Worm (Caenorhabditis elegans): ENCODE measurements around the gene Y38C1BA.1.

The Y38C1BA.1 gene

DNA sequence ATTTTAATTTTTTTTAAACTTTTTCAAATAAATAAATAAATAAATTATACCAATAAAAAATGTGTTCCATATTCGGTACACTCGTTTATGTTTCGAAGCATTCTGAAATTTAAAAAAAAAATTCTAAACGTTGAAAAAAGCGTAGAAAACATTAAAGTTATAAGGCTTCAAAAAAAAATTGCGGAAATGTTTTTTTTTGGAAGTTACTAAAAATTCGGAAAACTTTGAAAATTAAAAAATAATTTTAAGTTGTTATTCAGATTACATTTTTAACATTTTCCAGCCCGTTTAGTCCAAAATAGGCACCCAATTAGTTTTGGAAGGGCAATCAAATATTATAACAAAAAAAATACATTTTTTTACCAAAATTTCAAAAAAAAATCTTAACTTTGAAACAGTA lies at the start of gene Y38C1BA.1:
TSS of gene Y38C1BA.1 (minus strand) at position 101 of the 400 bp plus-strand sequence.
- no peak for TF ChIP-seq unc-62 (GFP tag; optimal IDR thresholded peaks at IDR 0.05)

DNA sequence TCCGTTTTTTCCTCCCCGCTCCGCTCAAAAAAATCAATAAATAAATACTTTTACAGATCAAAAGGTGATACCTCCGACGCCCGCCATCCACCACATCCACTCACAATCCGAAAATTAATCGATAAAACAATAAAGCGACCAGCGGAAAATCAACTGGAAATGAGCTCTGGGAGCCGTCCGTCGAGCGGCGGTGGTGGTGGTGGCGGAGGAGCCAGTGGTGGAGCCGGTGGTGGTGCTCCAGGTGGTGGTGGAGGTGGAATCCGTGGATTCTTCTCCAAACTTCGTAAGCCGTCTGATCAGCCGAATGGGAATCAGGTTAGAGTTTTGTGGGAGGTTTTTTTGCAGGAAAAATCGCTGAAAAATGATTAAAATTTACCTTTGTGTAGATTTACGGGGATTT lies 44.1 kb upstream of the Y38C1BA.1 start, which contains the start of gene egl-4:
TSS of gene egl-4 (plus strand) at position 160 of the 400 bp plus-strand sequence.
- TF ChIP-seq unc-62 (GFP tag; optimal IDR thresholded peaks at IDR 0.05), result no peak

DNA sequence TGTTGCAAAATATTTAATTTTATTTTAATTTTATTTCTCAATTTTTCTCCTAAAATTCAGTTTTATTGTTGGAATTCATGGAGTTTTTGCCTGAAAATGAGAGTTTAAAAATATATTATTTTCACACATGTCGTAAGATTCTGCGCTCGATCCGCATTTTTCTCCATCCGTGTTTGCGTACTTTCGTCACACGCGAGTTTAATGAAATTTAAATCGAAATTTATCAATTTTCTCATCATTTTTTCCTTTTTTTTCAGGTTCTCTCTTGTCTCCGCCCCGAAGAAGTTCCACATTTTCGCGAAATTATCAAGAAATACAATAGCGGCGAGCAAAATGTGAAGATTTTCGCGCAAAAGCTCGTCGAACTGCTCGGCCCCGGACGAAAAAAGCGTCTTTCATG lies 42.7 kb upstream of the Y38C1BA.1 start:
- no peak for TF ChIP-seq unc-62 (GFP tag; optimal IDR thresholded peaks at IDR 0.05)

- TF ChIP-seq unc-62 (GFP tag; optimal IDR thresholded peaks at IDR 0.05), result no peak
Observed at ce11 chrIV:1845061-1845460, 41.3 kb upstream of the Y38C1BA.1 start.

DNA sequence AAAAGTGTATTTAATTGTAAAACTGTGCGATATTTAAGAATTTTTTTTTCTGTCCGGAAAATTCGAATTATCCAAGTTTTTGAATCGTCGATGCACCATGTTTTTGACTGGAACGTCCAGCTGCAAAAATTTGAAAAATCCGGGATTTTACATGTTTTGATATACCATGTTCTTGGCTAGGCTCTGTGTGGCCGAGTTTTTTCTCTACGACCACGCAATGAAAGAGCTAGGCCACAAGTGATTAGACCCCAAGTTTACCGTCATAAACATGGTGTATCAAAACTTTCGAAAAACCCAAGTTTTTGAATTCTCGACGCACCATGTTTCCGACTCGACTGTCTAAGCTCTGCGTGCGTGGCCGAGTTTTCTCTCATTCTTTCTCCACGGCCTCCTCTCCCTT lies 40.8 kb upstream of the Y38C1BA.1 start:
- TF ChIP-seq unc-62 (GFP tag; optimal IDR thresholded peaks at IDR 0.05), result no peak

DNA sequence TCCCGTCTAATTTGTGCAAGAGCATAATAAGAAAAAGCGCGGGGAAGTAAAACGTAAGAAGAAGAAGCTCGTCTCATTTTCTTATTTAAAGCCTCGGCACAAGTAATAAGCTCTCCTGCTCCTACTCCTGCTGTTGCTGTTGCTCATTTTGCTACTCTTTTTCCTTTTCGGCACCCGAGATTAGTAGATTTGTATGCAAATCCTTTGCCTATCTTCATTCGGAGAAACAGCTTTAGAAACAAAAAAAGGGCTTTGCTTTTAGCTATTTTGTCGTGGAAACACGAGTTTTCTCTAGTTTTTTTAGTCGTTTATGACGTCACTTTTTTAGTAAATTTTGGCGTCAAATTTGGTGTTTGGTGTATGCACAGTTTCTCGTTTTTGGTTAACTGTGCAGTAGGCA lies 39.8 kb upstream of the Y38C1BA.1 start:
- TF ChIP-seq unc-62 (GFP tag; optimal IDR thresholded peaks at IDR 0.05), result no peak

DNA sequence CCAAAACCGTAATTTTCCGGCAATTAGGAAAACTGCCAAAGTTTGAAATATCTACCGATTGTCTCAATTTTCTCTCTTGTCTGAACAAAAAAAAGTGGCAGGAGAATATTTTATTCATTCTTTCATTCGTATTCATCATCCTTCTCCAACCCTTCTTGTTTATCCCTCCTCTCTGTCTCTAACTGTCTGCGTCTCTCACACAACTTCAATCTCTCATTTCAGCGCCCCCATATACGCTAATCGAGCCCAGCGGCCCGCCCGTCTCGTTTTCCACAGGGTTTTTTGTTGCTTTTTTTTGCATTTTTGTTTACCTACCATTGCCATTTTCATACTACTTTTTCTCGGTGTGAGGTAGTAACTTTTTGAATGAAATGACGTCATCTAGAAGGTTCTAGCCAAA lies 38.5 kb upstream of the Y38C1BA.1 start:
- no peak for TF ChIP-seq unc-62 (GFP tag; optimal IDR thresholded peaks at IDR 0.05)

- no peak for TF ChIP-seq unc-62 (GFP tag; optimal IDR thresholded peaks at IDR 0.05)
Observed at ce11 chrIV:1838583-1838982, 34.8 kb upstream of the Y38C1BA.1 start.

DNA sequence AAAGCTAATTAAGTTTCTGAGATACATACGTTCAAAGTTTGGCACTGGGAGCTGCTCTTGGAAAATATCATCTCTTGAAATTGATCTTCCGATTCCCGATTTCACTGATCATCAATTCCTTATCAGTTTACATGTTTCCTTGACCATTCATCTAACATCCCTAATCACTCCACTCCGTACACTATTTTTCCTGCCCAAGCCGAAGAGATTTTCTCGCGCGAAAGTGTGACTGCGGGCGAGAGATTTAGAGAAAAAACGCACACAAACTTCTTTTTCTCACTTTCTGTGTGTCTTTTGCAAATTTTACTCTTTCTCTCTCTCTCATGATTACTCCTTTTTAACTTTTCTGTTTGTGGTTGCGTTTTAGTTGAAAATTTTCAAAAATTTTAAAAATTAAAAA lies 33.4 kb upstream of the Y38C1BA.1 start:
- TF ChIP-seq unc-62 (GFP tag; optimal IDR thresholded peaks at IDR 0.05), result no peak

ce11 chrIV:1834972-1835371 lies 31.2 kb upstream of the Y38C1BA.1 start:
- TF ChIP-seq unc-62 (GFP tag; optimal IDR thresholded peaks at IDR 0.05), result no peak

DNA sequence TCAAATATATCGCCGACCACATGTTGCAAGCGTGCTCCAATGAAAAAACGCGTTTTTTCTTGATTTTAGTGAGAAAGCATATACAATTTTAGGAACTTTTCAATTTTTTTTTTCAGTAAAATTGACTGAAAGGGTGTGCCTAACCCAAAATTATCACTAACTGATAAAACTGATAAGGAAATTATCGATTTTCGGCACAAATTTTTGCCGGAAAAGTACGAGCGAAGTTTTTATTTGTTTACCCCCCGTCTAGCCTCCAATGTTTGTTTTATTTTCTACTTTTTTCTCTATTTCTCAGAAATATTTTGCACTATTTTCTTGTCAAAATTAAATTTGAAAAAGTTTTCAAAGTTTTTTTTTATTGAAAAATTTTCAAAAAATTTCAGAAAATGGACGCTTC lies 30.5 kb upstream of the Y38C1BA.1 start, which contains the start of gene ccm-2:
TSS of gene ccm-2 (plus strand) at position 387 of the 400 bp plus-strand sequence.
- TF ChIP-seq unc-62 (GFP tag; optimal IDR thresholded peaks at IDR 0.05), result no peak

ce11 chrIV:1833115-1833514 lies 29.3 kb upstream of the Y38C1BA.1 start:
- no peak for TF ChIP-seq unc-62 (GFP tag; optimal IDR thresholded peaks at IDR 0.05)

DNA sequence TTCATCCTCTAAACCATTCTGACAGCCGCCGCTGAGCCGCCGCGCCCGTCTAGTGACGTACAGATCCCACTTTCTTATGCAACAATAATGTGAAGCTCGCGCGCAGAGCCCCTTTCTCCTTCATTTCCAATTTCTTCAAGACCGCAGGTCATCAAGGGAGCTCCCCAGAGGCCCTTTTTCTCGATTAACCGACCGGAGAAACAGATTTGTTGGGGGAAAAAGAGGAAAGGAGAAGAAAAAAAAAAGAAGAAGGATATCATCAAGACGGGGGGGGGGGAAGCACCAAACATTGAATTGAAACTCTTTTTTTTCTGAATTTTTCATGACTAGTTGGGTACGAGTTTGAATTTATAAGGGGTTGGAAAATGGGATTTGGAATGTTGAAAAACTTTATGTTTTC lies 23.6 kb upstream of the Y38C1BA.1 start:
- no peak for TF ChIP-seq unc-62 (GFP tag; optimal IDR thresholded peaks at IDR 0.05)

DNA sequence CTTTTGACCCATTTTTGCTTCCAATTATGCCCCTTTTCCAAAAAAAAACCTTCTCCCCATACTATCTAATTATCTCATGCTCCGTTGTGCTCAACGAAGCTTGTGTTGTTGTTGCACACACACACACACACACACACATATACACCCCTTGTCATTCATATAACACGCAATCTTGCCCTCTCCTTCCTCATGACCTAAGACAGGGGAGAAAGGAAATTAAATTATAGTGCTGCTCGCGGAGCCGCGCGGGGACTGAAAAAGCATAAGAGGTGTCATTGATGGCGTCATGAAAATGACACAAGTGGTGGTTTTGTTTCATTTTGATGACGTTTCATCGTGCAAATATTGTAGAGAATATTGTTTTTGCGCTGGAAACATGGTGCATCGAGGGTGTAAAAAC lies 23.0 kb upstream of the Y38C1BA.1 start:
- no peak for TF ChIP-seq unc-62 (GFP tag; optimal IDR thresholded peaks at IDR 0.05)

ce11 chrIV:1825789-1826188 lies 22.0 kb upstream of the Y38C1BA.1 start:
- TF ChIP-seq unc-62 (GFP tag; optimal IDR thresholded peaks at IDR 0.05), result no peak

DNA sequence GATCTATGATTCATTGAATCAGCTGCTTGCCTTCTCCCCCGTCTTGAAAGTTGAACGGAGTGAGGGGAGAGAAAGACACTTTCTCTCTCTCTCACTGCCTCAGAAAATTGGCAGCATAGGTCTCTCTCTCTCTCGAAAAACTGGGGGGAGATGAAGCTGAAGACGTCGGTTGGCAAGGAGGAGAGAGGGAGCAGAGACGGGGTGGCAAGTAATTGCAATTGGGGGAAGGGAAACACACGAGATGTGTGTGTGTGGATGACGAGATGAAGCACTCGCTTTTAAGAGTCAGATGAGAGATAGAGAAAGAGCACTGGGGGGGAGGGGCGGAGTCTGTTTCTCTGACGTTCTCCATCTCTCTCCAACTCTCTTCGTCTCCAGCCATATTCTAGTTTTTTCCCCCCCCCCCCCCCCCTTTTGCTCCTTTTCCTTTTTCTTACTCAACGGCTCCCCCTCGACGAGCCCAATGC lies 20.3 kb upstream of the Y38C1BA.1 start, which contains the start of gene cmk-1:
TSS of gene cmk-1 (plus strand) at position 417 of the 467 bp plus-strand sequence.
- TF ChIP-seq unc-62 (GFP tag; optimal IDR thresholded peaks at IDR 0.05), result no peak

DNA sequence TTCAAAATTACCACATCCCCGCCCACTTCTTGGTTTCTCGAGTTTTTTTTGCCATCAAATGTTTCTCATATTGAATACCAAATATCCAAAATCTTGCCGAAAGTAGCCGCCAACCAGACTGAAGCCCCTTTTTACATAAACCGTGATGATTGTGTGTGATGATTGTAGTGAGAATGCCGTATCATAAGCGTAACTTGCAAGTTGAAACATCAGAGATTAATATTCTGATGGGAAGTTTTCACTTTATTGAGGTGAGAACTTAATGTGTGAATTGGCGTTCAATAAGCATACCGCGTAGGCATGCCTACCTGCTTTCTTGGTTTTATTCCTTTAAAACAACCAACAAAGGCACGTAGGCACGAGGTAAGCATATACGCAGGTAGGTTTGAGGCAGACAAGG lies 17.8 kb upstream of the Y38C1BA.1 start, which contains the start of gene Y38C1BA.4:
TSS of gene Y38C1BA.4 (plus strand) at position 301 of the 400 bp plus-strand sequence.
- TF ChIP-seq unc-62 (GFP tag; optimal IDR thresholded peaks at IDR 0.05), result no peak

ce11 chrIV:1820153-1820552 lies 16.4 kb upstream of the Y38C1BA.1 start, which contains the start of gene col-109:
Gene col-109 (minus strand): TSS chrIV:1820253.
- TF ChIP-seq unc-62 (GFP tag; optimal IDR thresholded peaks at IDR 0.05), result no peak

Data from whole organism, dauer.